Fruit fly (Drosophila melanogaster) whole organism, adult: ENCODE data around the gene eIF4E5.

ENCODE experiments used
- CG14711 ChIP-seq: fragments of 200-800 bp; sonication (Bioruptor generic); optimal IDR thresholded peaks from 2 replicates; lab custom pipeline; 2018; ENCODE audit warnings: missing biosample characterization, mild to moderate bottlenecking, missing genetic modification characterization, moderate library complexity
- CG33017 ChIP-seq: fragments of 200-800 bp; sonication (Bioruptor generic); optimal IDR thresholded peaks from 2 replicates; lab custom pipeline; 2018; ENCODE audit warnings: missing biosample characterization, mild to moderate bottlenecking, missing genetic modification characterization, moderate library complexity
- Crg-1 ChIP-seq: fragments of 200-800 bp; sonication (Bioruptor generic); optimal IDR thresholded peaks from 2 replicates; lab custom pipeline; 2016; ENCODE audit warnings: missing biosample characterization, missing genetic modification characterization
- Hr96 ChIP-seq: fragments of 200-800 bp; sonication (Bioruptor generic); optimal IDR thresholded peaks from 2 replicates; lab custom pipeline; 2016; ENCODE audit warnings: missing biosample characterization, missing genetic modification characterization
- cnc ChIP-seq, 2 experiments: fragments of >200 bp; optimal IDR thresholded peaks; 2 replicates each; lab custom pipeline; 2017
- pad ChIP-seq: fragments of 200-800 bp; sonication (Bioruptor generic); optimal IDR thresholded peaks from 3 replicates; lab custom pipeline; 2017; ENCODE audit warnings: missing biosample characterization, missing genetic modification characterization, mild to moderate bottlenecking, moderate library complexity, missing genetic modification reagents
- toe ChIP-seq: fragments of 200-800 bp; sonication (Bioruptor generic); optimal IDR thresholded peaks from 2 replicates; lab custom pipeline; 2016; ENCODE audit warnings: missing biosample characterization, missing genetic modification characterization

DNA sequence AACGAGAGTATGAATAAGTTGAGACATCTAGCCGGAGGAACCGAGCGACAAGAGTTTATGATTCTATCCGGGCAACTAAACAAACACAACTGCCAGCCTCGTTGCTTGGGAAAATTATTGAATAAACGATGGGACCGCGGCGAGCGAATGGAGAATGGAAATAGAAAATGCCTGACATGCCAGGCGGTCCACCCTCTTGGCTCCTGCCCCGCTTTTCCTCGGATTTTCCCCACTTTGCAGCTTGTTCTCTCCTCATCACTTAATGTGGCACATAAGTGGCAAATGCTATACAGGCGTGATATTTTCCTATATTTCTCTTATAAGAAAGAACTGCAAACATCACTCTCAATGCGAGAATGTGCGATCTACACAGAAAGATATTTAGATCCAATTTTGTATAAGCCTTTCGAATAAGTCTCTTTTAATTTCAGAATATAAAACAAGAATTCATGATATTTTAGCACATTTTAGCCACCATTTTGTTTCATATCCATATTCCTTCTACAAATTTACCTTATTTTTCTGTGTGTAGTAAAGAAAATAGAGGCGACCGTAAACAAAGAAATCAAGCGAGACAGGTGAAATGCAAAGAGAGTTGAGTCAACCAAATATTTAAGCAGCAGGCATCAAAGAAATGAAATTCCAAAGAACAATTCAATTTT is 8.9 kb downstream of the eIF4E5 start:
- TF ChIP-seq pad (GFP tag; lab: Kevin White, UChicago) (peak; percentile 8), toe (GFP tag; lab: Kevin White, UChicago) (no peak), Hr96 (no peak), CG33017 (tag; lab: Kevin White, UChicago) (peak; percentile 26), cnc (optimal IDR thresholded peaks at IDR 0.05; lab: Kevin White, UChicago) (no peak), CG14711 (peak; percentile 66), Crg-1 (GFP tag; lab: Kevin White, UChicago) (no peak)
